Worm (Caenorhabditis elegans) whole organism, L4/young adult: ENCODE measurements around the gene T03E6.9.

ENCODE experiments used
- W03F9.2 ChIP-seq: fragments of 150-350 bp; optimal IDR thresholded peaks from 2 replicates; lab custom pipeline; 2014; ENCODE audit warnings: missing biosample characterization, missing genetic modification characterization
- dao-5 ChIP-seq: sonication (generic microtip); optimal IDR thresholded peaks from 2 replicates; lab custom pipeline; 2016; ENCODE audit warnings: missing genotype, missing genetic modification characterization, moderate library complexity, missing compliant biosample characterization
- him-1 ChIP-seq: sonication (generic microtip); optimal IDR thresholded peaks from 2 replicates; lab custom pipeline; 2016; ENCODE audit warnings: missing genotype, missing genetic modification reagents, missing genetic modification characterization, missing compliant biosample characterization

The T03E6.9 gene

DNA sequence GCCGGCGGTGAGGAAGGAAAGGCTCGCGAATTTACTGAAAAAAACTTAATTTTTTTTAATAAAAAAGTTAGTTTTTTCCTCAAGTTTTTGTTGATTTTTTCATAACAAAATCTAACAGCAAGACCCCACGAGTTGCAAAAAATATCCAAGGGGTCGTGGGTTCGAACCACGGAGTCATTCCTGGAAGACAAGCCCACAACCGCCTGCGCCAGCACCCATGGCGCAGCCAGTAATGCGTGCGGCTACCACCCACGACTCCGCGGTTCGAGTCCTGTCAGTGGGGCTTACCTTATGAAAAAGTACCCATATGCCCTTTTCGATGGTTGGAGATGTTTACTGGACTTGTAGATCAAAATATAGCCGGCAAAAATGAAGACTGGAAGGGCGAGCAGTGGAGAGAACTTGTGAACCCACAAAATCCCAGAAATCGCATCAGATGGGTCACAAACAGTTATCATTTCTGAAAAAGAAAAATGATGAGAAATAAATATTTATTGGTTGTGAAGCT lies 22.3 kb upstream of the T03E6.9 start, which contains the start of gene Y70C5A.2:
Gene Y70C5A.2, minus strand, starts transcription at position 458 of the 508 bp plus-strand sequence.
- TF ChIP-seq W03F9.2 (no peak), him-1 (tag; lab: Kevin White, UChicago) (no peak), dao-5 (tag; lab: Kevin White, UChicago) (no peak)

DNA sequence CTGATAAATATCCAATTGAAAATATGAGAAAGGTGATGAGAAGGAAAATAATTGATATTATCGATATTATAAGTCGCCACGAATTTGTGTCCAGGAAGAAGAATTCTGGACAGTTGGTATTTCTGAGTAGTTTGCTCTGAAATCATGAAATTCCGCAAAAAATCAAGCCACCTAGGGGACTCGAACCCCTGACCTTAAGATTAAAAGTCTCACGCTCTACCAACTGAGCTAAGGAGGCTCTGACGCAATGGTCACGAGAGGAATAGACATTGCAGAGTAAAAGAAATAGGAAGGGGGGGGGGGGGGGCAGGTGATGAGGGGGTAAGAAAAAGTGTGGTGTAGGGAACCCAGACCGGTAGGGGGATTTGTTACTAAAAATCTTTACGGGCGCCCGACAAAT lies 21.4 kb upstream of the T03E6.9 start:
- no peak for TF ChIP-seq W03F9.2

DNA sequence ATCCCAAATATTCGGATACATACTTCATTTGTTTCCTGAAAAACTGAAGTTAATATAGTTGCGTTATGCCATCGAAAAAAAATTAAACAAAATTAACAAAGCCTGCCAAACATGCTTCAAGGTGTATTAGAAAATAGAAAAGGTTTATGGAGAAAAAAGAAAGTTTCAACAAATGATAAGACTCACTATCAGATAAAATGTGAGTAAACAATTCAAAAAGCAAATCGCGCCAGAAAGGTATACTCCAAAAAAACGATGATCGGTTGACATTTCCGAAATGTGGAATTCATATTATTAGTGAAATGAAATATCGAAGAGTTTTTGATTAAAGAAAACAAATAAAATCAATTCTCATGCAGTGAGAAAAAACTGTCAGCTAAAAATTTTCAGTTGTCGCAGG lies 20.4 kb upstream of the T03E6.9 start, which contains the start of gene Y70C5A.3:
Gene Y70C5A.3, minus strand, starts transcription at position 50 of the 400 bp plus-strand sequence.
- TF ChIP-seq dao-5 (tag; lab: Kevin White, UChicago) (no peak), W03F9.2 (no peak), him-1 (tag; lab: Kevin White, UChicago) (no peak)

DNA sequence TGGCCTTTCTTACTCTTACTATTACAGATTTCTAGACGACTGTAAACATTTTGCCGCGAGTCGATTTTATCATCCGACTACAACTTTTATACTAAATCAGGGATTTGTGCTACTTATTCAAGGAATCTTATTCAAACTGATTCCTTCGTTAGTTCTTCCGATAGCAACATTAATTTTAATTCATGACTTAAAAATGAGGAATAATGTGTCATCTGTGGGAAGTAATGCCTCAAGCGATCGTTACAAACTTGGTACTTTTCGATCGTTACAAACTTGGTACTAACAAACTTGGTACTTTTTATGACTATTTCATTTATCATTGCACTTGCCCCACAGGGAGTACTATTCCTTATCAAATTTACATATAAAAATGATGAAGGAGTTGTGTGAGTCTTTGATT lies 16.9 kb upstream of the T03E6.9 start, which contains the start of gene Y70C5A.4:
Gene Y70C5A.4, plus strand, starts transcription at position 301 of the 400 bp plus-strand sequence.
- TF ChIP-seq dao-5 (tag; lab: Kevin White, UChicago), result no peak
- TF ChIP-seq W03F9.2, result no peak
- TF ChIP-seq him-1 (tag; lab: Kevin White, UChicago), result no peak

DNA sequence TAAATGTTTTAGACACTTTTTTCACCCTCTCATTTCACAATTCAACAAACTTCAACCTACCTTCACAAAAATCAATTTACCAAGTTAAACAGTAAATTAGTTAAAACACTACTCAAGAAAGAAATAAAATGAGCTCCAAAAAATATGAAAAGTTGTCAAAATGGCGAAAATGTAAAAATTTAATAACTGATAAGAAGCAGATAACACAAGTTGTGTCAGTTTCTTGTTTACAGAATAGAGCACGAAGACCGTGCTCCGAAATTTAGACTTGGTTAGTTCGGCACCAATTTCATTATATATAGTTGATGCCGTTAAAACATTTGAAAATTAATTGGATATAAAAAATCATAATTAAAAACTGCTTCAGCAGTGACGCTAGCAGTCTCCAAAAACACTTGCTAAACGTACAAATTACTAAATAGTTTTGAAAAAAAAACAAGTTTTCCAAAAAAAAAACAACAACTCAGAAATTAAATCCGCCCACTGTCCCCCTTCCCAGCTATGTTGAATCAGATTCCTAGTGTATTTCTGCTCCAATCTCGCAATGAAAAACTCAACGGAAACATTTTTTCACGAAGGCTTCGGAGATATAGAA lies 10.4 kb upstream of the T03E6.9 start, which contains the start of gene srw-54:
Gene srw-54, plus strand, starts transcription at position 545 of the 595 bp plus-strand sequence.
- TF ChIP-seq dao-5 (tag; lab: Kevin White, UChicago), result no peak
- no peak for TF ChIP-seq W03F9.2
- no peak for TF ChIP-seq him-1 (tag; lab: Kevin White, UChicago)

DNA sequence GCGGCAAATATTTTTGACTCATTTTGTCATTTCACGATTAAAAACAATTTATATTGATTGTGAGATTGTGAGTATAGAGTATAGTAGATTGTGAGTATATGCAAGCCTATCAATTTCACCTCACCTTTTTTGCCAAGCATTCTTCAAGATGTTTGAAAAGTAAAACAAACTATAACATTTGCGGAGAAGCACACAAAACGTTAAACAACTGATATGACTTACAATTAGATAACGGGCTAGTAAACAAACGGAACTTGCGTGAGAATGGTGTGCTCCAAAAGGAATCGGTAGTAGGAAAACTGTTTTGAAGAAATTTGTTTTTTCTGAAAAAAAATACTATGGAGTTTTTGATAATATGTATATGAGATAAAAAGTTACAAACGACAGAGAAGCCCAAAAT lies 9.6 kb upstream of the T03E6.9 start:
- no peak for TF ChIP-seq him-1 (tag; lab: Kevin White, UChicago)
- TF ChIP-seq dao-5 (tag; lab: Kevin White, UChicago), result no peak
- no peak for TF ChIP-seq W03F9.2

DNA sequence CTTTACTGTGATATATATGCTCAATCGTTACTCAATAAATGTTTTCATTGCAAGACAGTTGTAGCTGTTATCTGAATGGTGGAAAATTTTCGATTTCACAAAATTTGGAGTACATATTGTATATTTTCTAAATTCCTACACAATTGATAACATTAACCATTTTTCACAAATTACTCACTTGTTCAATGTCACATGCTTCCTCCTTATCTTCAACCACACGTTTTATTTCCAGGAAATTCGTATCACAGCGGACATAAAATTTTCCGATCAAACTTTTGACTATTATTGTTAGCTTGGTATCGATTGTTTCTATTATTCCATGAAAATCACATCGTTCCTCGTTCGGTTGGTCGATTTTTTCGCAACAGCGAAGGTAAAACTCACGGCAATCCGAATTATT lies 8.0 kb upstream of the T03E6.9 start:
- TF ChIP-seq dao-5 (tag; lab: Kevin White, UChicago) (no peak), W03F9.2 (no peak), him-1 (tag; lab: Kevin White, UChicago) (no peak)

DNA sequence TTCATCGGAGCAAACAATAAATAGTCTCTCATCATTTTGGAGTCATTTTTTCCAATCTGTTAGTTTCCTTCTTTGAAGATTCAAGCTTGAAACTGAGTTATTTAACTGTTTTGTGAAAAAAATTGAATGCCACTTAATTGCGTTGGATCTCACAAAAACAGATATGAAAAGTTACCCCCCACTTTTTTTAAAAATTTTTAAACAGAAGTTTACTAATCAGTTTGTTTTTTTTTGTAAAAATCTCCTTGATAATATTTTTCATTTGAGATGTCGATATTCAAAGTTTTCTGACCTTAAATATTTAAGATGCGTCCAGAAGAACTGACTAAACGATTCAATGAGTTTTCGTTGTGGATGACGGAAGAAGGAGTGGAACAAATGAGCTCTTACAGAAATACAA lies 5.8 kb upstream of the T03E6.9 start, which contains the start of gene Y32B12C.1:
Gene Y32B12C.1, plus strand, starts transcription at position 301 of the 400 bp plus-strand sequence.
- no peak for TF ChIP-seq W03F9.2
- TF ChIP-seq him-1 (tag; lab: Kevin White, UChicago), result no peak
- TF ChIP-seq dao-5 (tag; lab: Kevin White, UChicago), result no peak

DNA sequence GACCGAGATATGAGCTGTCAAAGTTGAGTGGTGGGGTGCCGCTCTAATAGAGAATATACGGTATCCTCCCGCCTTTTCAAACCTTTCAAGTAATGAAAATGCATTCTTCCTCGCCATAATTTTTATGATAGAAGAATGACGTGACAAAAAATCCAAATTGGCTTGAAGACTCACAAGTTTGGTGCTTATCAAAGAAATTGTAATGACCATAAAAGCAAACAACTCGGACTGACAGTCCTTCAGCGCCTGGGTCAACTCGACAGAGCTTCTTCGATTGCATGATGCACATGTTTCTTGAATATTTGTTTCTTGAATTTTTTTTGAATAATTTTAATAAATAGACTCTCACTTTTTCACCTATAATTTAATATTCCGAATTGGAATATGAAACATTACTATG lies 4.9 kb upstream of the T03E6.9 start:
- TF ChIP-seq W03F9.2 (no peak), him-1 (tag; lab: Kevin White, UChicago) (no peak), dao-5 (tag; lab: Kevin White, UChicago) (no peak)

DNA sequence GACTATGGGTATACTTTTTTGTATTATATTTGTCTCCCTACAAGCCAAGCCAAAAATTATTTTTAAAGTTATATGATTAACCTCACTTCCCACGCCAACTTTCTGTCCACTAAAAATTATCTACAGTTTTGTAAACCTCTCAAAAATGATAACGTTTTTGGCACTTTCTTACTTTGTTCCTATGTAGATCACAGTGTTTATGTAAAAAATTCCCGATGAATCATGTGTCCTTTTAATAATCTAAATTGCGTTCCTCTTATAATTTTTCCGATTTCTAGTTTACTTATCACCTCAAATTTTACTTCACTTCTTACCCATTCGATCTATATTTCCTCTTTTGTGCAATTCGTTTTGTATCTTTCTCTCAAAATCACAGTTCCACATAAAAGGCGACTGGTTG lies 3.8 kb upstream of the T03E6.9 start:
- TF ChIP-seq dao-5 (tag; lab: Kevin White, UChicago) (no peak), W03F9.2 (no peak), him-1 (tag; lab: Kevin White, UChicago) (no peak)

DNA sequence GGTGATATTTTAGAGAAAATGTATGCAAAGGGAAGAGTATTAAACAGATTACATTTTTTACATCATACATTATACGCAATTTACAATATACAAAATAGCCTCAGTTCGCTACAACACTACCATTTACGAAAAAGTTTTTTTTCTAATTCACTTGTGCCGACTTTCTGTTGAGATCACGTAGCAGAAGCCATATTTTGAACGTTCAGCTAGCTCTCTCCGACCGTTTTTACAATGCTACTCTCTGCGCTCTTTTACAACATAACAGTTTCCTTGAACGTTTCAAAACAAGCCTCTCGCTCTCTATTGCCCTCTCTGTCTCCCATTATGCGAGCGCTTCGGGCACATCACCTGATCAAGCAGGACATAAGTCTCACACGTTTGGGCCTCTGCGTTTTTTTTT lies 2.6 kb upstream of the T03E6.9 start, which contains the start of gene T03E6.8:
Gene T03E6.8, minus strand, starts transcription at position 101 of the 400 bp plus-strand sequence.
- TF ChIP-seq dao-5 (tag; lab: Kevin White, UChicago) (no peak), W03F9.2 (no peak), him-1 (tag; lab: Kevin White, UChicago) (no peak)

DNA sequence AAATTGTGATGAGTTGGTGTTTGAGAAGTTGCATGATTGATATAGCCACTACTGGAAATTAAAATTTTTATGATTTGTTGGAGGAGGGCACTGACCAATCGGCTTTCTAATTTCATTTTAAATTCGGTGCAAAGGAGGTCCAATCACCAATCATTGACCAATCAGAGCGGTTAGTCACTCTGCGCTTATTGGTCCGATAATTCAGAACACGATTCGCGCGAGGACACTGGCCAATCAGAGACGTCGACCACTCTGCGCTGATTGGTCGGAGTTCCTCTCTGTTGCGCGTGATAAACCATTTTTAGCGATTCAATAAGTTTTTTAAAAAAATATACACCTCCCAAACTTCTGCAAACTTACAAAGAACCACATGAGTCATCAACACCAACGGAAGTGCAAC lies 688 bp downstream of the T03E6.9 start:
- TF ChIP-seq W03F9.2, result no peak
- no peak for TF ChIP-seq dao-5 (tag; lab: Kevin White, UChicago)
- no peak for TF ChIP-seq him-1 (tag; lab: Kevin White, UChicago)

DNA sequence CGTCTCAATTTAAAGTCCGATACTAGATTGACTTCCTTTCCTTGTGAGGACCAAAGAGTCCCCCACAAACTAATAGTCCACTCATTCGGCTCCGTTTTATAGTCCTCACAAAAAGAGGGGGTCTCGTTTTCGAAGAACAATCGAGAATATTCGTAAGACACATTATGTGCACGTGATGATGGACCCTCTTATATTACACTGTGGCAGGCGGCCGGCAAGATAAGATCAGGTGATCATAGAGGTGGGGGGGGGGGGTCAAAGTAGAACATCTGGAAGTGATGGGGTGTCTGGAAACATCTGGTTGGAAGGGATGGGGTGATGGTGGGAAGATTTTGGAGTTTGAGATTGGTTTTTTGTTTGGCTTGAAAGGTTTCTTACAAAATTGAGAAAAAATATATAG lies 2.1 kb downstream of the T03E6.9 start:
- TF ChIP-seq W03F9.2 (no peak), him-1 (tag; lab: Kevin White, UChicago) (no peak), dao-5 (tag; lab: Kevin White, UChicago) (no peak)

DNA sequence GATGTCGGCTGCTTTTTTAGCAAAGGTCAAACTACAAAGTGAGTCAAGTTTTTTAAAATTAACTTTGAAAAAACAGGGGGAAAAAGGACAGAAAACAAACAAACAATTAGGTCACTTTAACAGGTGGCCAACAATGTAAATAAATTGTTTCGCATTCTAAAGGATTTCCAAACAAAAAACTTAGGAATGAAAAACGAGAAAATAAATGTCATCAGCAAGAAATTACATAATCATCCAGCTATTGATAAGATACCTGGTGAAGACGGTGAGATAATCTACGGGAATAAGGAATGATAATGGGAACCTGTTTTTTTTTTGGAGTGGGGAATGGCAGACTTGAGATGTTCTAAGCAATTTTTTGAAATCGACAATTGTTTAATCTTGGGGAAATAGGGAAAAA lies 4.4 kb downstream of the T03E6.9 start:
- TF ChIP-seq him-1 (tag; lab: Kevin White, UChicago) (no peak), W03F9.2 (no peak), dao-5 (tag; lab: Kevin White, UChicago) (no peak)
